Fruit fly (Drosophila melanogaster) whole organism, embryonic: Measurements from ENCODE around the gene CG15625.
A peak's percentile ranks its signal among the peaks of the same experiment; 100 is the strongest.

ENCODE experiments used
- CG10147 ChIP-seq: fragments of 200-800 bp; sonication (Bioruptor generic); optimal IDR thresholded peaks from 2 replicates; lab custom pipeline; 2019; ENCODE audit warnings: missing biosample characterization, mild to moderate bottlenecking, missing genetic modification characterization, moderate library complexity
- CG10267 ChIP-seq: fragments of 200-800 bp; sonication (Bioruptor generic); optimal IDR thresholded peaks from 2 replicates; lab custom pipeline; 2018; ENCODE audit warnings: missing biosample characterization, mild to moderate bottlenecking, missing genetic modification characterization, moderate library complexity
- CG10565 ChIP-seq: fragments of 200-800 bp; sonication (Bioruptor generic); optimal IDR thresholded peaks from 3 replicates; lab custom pipeline; 2016; ENCODE audit warnings: missing biosample characterization, mild to moderate bottlenecking, missing genetic modification characterization
- CG11093 ChIP-seq: fragments of 200-800 bp; sonication (Bioruptor generic); IDR thresholded peaks from 3 replicates; pipeline ENCODE4 v1.3.6; 2022; ENCODE audit warnings: missing biosample characterization, missing genetic modification characterization
- CG12769 ChIP-seq: fragments of 200-800 bp; sonication (Bioruptor generic); optimal IDR thresholded peaks from 2 replicates; lab custom pipeline; 2019; ENCODE audit warnings: missing biosample characterization, mild to moderate bottlenecking, missing genetic modification characterization, moderate library complexity
- CG13287 ChIP-seq: fragments of 200-800 bp; sonication (Bioruptor generic); IDR thresholded peaks from 2 replicates; pipeline ENCODE4 v1.3.6; 2022; ENCODE audit warnings: missing biosample characterization, missing genetic modification characterization; ENCODE audit not compliant: partially characterized antibody
- CG13624 ChIP-seq: fragments of 200-800 bp; sonication (Bioruptor generic); optimal IDR thresholded peaks from 2 replicates; lab custom pipeline; 2016; ENCODE audit warnings: missing biosample characterization, missing genetic modification characterization
- CG13894 ChIP-seq: fragments of 200-800 bp; sonication (Bioruptor generic); optimal IDR thresholded peaks from 3 replicates; lab custom pipeline; 2018; ENCODE audit warnings: missing biosample characterization, mild to moderate bottlenecking, missing genetic modification characterization, moderate library complexity
- CG14014 ChIP-seq: fragments of 200-800 bp; sonication (Bioruptor generic); IDR thresholded peaks from 2 replicates; pipeline ENCODE4 v1.3.6; 2022; ENCODE audit warnings: missing biosample characterization, missing genetic modification characterization
- CG14710 ChIP-seq: fragments of 200-800 bp; sonication (Bioruptor generic); optimal IDR thresholded peaks from 3 replicates; lab custom pipeline; 2019; ENCODE audit warnings: missing biosample characterization, mild to moderate bottlenecking, missing genetic modification characterization, moderate library complexity
- CG15601 ChIP-seq: fragments of 200-800 bp; sonication (Bioruptor generic); optimal IDR thresholded peaks from 3 replicates; lab custom pipeline; 2019; ENCODE audit warnings: missing biosample characterization, mild to moderate bottlenecking, missing genetic modification characterization, moderate library complexity
- CG15696 ChIP-seq: fragments of 200-800 bp; sonication (Bioruptor generic); optimal IDR thresholded peaks from 2 replicates; lab custom pipeline; 2019; ENCODE audit warnings: missing biosample characterization, mild to moderate bottlenecking, missing genetic modification characterization, moderate library complexity
- CG16779 ChIP-seq: fragments of 200-800 bp; sonication (Bioruptor generic); IDR thresholded peaks from 2 replicates; pipeline ENCODE4 v1.3.6; 2022; ENCODE audit warnings: missing biosample characterization, missing genetic modification characterization
- CG17802 ChIP-seq: fragments of 200-800 bp; sonication (Bioruptor generic); optimal IDR thresholded peaks from 2 replicates; lab custom pipeline; 2018; ENCODE audit warnings: missing biosample characterization, mild to moderate bottlenecking, missing genetic modification characterization, moderate library complexity
- CG1832 ChIP-seq: fragments of 200-800 bp; sonication (Bioruptor generic); optimal IDR thresholded peaks from 2 replicates; lab custom pipeline; 2017; ENCODE audit warnings: missing biosample characterization, mild to moderate bottlenecking, missing genetic modification characterization, inconsistent platforms
- CG30403 ChIP-seq: fragments of 200-800 bp; sonication (Bioruptor generic); optimal IDR thresholded peaks from 3 replicates; lab custom pipeline; 2016; ENCODE audit warnings: missing biosample characterization, missing genetic modification characterization
- CG33213 ChIP-seq: fragments of 200-800 bp; sonication (Bioruptor generic); optimal IDR thresholded peaks from 3 replicates; lab custom pipeline; 2016; ENCODE audit warnings: missing biosample characterization, missing genetic modification characterization
- CG3726 ChIP-seq: fragments of 200-800 bp; sonication (Bioruptor generic); IDR thresholded peaks from 3 replicates; pipeline ENCODE4, ENCODE4 v1.3.6; 2022; ENCODE audit warnings: missing biosample characterization, missing genetic modification characterization
- CG7963 ChIP-seq: fragments of 200-800 bp; sonication (Bioruptor generic); IDR thresholded peaks from 3 replicates; pipeline ENCODE4 v1.3.6; 2022; ENCODE audit warnings: missing biosample characterization, missing genetic modification characterization; ENCODE audit not compliant: partially characterized antibody
- D19A ChIP-seq: fragments of 200-800 bp; optimal IDR thresholded peaks from 3 replicates; lab custom pipeline; 2019; ENCODE audit warnings: missing biosample characterization, mild to moderate bottlenecking, missing genetic modification characterization, moderate library complexity
- Dad ChIP-seq: fragments of 200-800 bp; sonication (Bioruptor generic); optimal IDR thresholded peaks from 3 replicates; lab custom pipeline; 2016; ENCODE audit warnings: missing biosample characterization, missing genetic modification characterization
- Dp ChIP-seq: fragments of 200-800 bp; sonication (Bioruptor generic); optimal IDR thresholded peaks from 2 replicates; lab custom pipeline; 2018; ENCODE audit warnings: missing biosample characterization, mild to moderate bottlenecking, missing genetic modification characterization, moderate library complexity
- HmgZ ChIP-seq: fragments of 200-800 bp; sonication (Bioruptor generic); optimal IDR thresholded peaks from 2 replicates; lab custom pipeline; 2018; ENCODE audit warnings: missing biosample characterization, mild to moderate bottlenecking, missing genetic modification characterization
- Hmr ChIP-seq: fragments of 200-800 bp; sonication (Bioruptor generic); optimal IDR thresholded peaks from 3 replicates; lab custom pipeline; 2017; ENCODE audit warnings: mild to moderate bottlenecking, missing biosample characterization, missing genetic modification reagents, missing genetic modification characterization
- MESR4 ChIP-seq: fragments of 200-800 bp; sonication (Bioruptor generic); optimal IDR thresholded peaks from 2 replicates; lab custom pipeline; 2018; ENCODE audit warnings: missing biosample characterization, mild to moderate bottlenecking, missing genetic modification characterization, moderate library complexity
- Med ChIP-seq: fragments of 200-800 bp; sonication (Bioruptor generic); peaks from one replicate; lab custom pipeline; 2016; ENCODE audit warnings: missing biosample characterization, missing genetic modification characterization, mild to moderate bottlenecking, inconsistent platforms, moderate library complexity
- Mes4 ChIP-seq: fragments of 200-800 bp; sonication (Bioruptor generic); optimal IDR thresholded peaks from 2 replicates; lab custom pipeline; 2016; ENCODE audit warnings: missing biosample characterization, missing genetic modification characterization
- Nf-YB ChIP-seq: fragments of 200-800 bp; sonication (Bioruptor generic); optimal IDR thresholded peaks from 3 replicates; lab custom pipeline; 2019; ENCODE audit warnings: missing biosample characterization, mild to moderate bottlenecking, missing genetic modification characterization, moderate library complexity
- Poxn ChIP-seq: fragments of 200-800 bp; sonication (Bioruptor generic); IDR thresholded peaks from 2 replicates; pipeline ENCODE4 v1.3.6; 2022; ENCODE audit warnings: missing biosample characterization, missing genetic modification characterization
- Side ChIP-seq: fragments of 200-800 bp; sonication (Bioruptor generic); optimal IDR thresholded peaks from 2 replicates; lab custom pipeline; 2016; ENCODE audit warnings: missing biosample characterization, missing genetic modification characterization
- Sry-β ChIP-seq: fragments of 200-800 bp; sonication (Bioruptor generic); optimal IDR thresholded peaks from 2 replicates; lab custom pipeline; 2018; ENCODE audit warnings: missing biosample characterization, mild to moderate bottlenecking, missing genetic modification characterization, moderate library complexity
- Tbp ChIP-seq: fragments of >200 bp; optimal IDR thresholded peaks from 2 replicates; lab custom pipeline; 2018; ENCODE audit warnings: missing biosample characterization, missing genetic modification characterization
- Vsx1 ChIP-seq: fragments of 200-800 bp; sonication (Bioruptor generic); optimal IDR thresholded peaks from 2 replicates; lab custom pipeline; 2017; ENCODE audit warnings: missing biosample characterization, mild to moderate bottlenecking, missing genetic modification characterization, missing genetic modification reagents
- bbx ChIP-seq: fragments of 200-800 bp; sonication (Bioruptor generic); IDR thresholded peaks from 2 replicates; pipeline ENCODE4 v1.3.6; 2022; ENCODE audit warnings: missing biosample characterization, missing genetic modification characterization; ENCODE audit not compliant: partially characterized antibody
- btn ChIP-seq: fragments of 200-800 bp; sonication (Bioruptor generic); optimal IDR thresholded peaks from 2 replicates; lab custom pipeline; 2016; ENCODE audit warnings: missing biosample characterization, missing genetic modification characterization
- ci ChIP-seq: fragments of 200-800 bp; sonication (Bioruptor generic); IDR thresholded peaks from 3 replicates; pipeline ENCODE4 v1.3.6; 2022; ENCODE audit warnings: missing biosample characterization, missing genetic modification characterization
- ewg ChIP-seq: fragments of 200-800 bp; sonication (Bioruptor generic); optimal IDR thresholded peaks from 3 replicates; lab custom pipeline; 2017; ENCODE audit warnings: mild to moderate bottlenecking, missing biosample characterization, missing genetic modification reagents, missing genetic modification characterization
- h ChIP-seq: fragments of >200 bp; optimal IDR thresholded peaks from 2 replicates; lab custom pipeline; 2017
- jumu ChIP-seq: fragments of 200-800 bp; sonication (Bioruptor generic); optimal IDR thresholded peaks from 3 replicates; lab custom pipeline; 2016; ENCODE audit warnings: missing biosample characterization, missing genetic modification characterization
- kah ChIP-seq: fragments of 200-800 bp; sonication (Bioruptor generic); optimal IDR thresholded peaks from 2 replicates; lab custom pipeline; 2018; ENCODE audit warnings: missing biosample characterization, mild to moderate bottlenecking, missing genetic modification characterization
- luna ChIP-seq: fragments of 200-800 bp; sonication (Bioruptor generic); optimal IDR thresholded peaks from 2 replicates; lab custom pipeline; 2016; ENCODE audit warnings: missing biosample characterization, missing genetic modification characterization
- maf-S ChIP-seq: fragments of 200-800 bp; sonication (Bioruptor generic); optimal IDR thresholded peaks from 2 replicates; lab custom pipeline; 2016; ENCODE audit warnings: missing biosample characterization, missing genetic modification characterization
- pb ChIP-seq: fragments of 200-800 bp; sonication (Bioruptor generic); optimal IDR thresholded peaks from 3 replicates; lab custom pipeline; 2016; ENCODE audit warnings: missing biosample characterization, missing genetic modification characterization
- repo ChIP-seq: fragments of 200-800 bp; sonication (Bioruptor generic); optimal IDR thresholded peaks from 2 replicates; lab custom pipeline; 2016; ENCODE audit warnings: missing biosample characterization, missing genetic modification characterization
- salm ChIP-seq: fragments of 200-800 bp; sonication (Bioruptor generic); optimal IDR thresholded peaks from 2 replicates; lab custom pipeline; 2018; ENCODE audit warnings: missing biosample characterization, mild to moderate bottlenecking, missing genetic modification characterization
- sug ChIP-seq: fragments of 200-800 bp; optimal IDR thresholded peaks from 2 replicates; lab custom pipeline; 2019; ENCODE audit warnings: missing biosample characterization, mild to moderate bottlenecking, missing genetic modification characterization, moderate library complexity
- tll ChIP-seq, 2 experiments: fragments of 200-800 bp in 1 of 2; fragments of >200 bp in 1 of 2; sonication (Bioruptor generic) in 1 of 2; optimal IDR thresholded peaks; 2 replicates each; lab custom pipeline; 2017 to 2019; ENCODE audit warnings: missing biosample characterization in 2 of 2, missing genetic modification characterization in 2 of 2, mild to moderate bottlenecking in 1 of 2, moderate library complexity in 1 of 2
- wdn ChIP-seq: fragments of 200-800 bp; sonication (Bioruptor generic); IDR thresholded peaks from 2 replicates; pipeline ENCODE4 v1.3.6; 2022; ENCODE audit warnings: missing biosample characterization, missing genetic modification characterization
- wor ChIP-seq: fragments of 200-800 bp; sonication (Bioruptor generic); IDR thresholded peaks from 2 replicates; pipeline ENCODE4 v1.3.6; 2022; ENCODE audit warnings: missing biosample characterization, missing genetic modification characterization
- zf30C ChIP-seq: fragments of 200-800 bp; sonication (Bioruptor generic); optimal IDR thresholded peaks from 3 replicates; lab custom pipeline; 2018; ENCODE audit warnings: missing biosample characterization, mild to moderate bottlenecking, missing genetic modification characterization

The CG15625 gene

DNA sequence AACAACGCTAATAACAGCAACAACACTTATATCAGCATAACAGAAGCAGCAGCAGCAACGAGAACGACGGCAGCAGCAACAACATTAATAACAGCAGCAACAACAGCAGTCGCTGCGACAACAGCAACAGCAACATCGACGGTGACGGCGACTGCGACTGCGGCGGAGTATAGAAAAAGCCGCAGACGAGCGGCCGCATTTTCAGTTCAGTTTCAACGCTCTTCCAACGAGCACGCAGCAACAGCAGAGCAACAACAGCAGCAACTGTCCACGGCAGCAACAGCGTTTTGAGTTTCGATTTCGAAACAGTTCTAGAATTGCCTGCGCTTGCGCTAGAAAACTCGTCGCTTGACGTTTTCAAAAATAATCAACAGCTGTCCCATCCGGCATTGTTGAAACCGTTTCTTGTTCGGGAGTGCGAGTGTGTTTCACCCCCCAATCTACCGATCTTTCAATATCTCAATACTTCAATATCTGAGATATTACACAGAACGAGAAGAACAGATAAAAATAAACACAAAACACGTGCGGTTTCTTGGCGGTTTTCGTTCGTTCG is 2.2 kb downstream of the CG15625 start, which contains the start of gene CG3036 (continued):
- TF ChIP-seq CG7963 (GFP tag; lab: Robert Waterston, UW), result peak; percentile 37; the same call in 2 of the 3 replicates
- TF ChIP-seq Hmr (GFP tag; lab: Kevin White, UChicago), result peak; percentile 35
- no peak for TF ChIP-seq CG17802
- TF ChIP-seq zf30C (GFP tag; lab: Kevin White, UChicago), result no peak
- no peak for TF ChIP-seq btn (GFP tag; lab: Kevin White, UChicago)
- peak; percentile 56 for TF ChIP-seq CG14014 (GFP tag; lab: Robert Waterston, UW)
- peak; percentile 36 for TF ChIP-seq CG33213
- TF ChIP-seq CG12769 (tag; lab: Kevin White, UChicago), result peak; percentile 91
- peak; percentile 3 for TF ChIP-seq CG15696 (tag; lab: Kevin White, UChicago)
- peak; percentile 70 for TF ChIP-seq CG15601 (tag; lab: Kevin White, UChicago)
- TF ChIP-seq salm, result peak; percentile 46
- TF ChIP-seq Tbp (GFP tag; lab: Kevin White, UChicago), result peak; percentile 48
- peak; percentile 53 for TF ChIP-seq Side
- TF ChIP-seq HmgZ (tag; lab: Kevin White, UChicago), result peak; percentile 63
- 0 out of 2 replicates have a peak, but pooled peaks have one; percentile 15 for TF ChIP-seq wdn (GFP tag; lab: Robert Waterston, UW)
- TF ChIP-seq wor (GFP tag; lab: Robert Waterston, UW), result no peak
- peak; percentile 34 for TF ChIP-seq CG13624 (GFP tag; lab: Kevin White, UChicago)
- peak; percentile 31 for TF ChIP-seq Nf-YB (GFP tag; lab: Kevin White, UChicago)
- peak; percentile 66 for TF ChIP-seq CG13894 (tag; lab: Kevin White, UChicago)
- TF ChIP-seq CG30403 (GFP tag; lab: Kevin White, UChicago), result no peak
- TF ChIP-seq ewg (GFP tag; lab: Kevin White, UChicago), result peak; percentile 91
- no peak for TF ChIP-seq CG10565 (GFP tag; lab: Kevin White, UChicago)
- peak; percentile 2 for TF ChIP-seq CG10147 (GFP tag; lab: Kevin White, UChicago)
- TF ChIP-seq CG1832, result no peak
- peak; percentile 50 for TF ChIP-seq pb (GFP tag; lab: Kevin White, UChicago)
- peak; percentile 69 for TF ChIP-seq bbx (GFP tag; lab: Robert Waterston, UW)
- TF ChIP-seq CG13287 (GFP tag; lab: Robert Waterston, UW), result peak; percentile 66; the same call in 1 of the 2 replicates
- no peak for TF ChIP-seq Sry-β (GFP tag; lab: Kevin White, UChicago)
- peak; percentile 90 for TF ChIP-seq Med (GFP tag; lab: Kevin White, UChicago)
- peak; percentile 32 for TF ChIP-seq sug (tag; lab: Kevin White, UChicago)
- TF ChIP-seq Dad, result peak; percentile 10
- peak; percentile 51 for TF ChIP-seq CG10267 (tag; lab: Kevin White, UChicago)
- peak; percentile 86 for TF ChIP-seq ci (GFP tag; lab: Robert Waterston, UW)
- no peak for TF ChIP-seq Dp
- TF ChIP-seq CG3726, result no peak
- TF ChIP-seq Poxn, result no peak
- peak; percentile 67; the same call in 1 of the 2 replicates for TF ChIP-seq CG16779 (GFP tag; lab: Robert Waterston, UW)
- TF ChIP-seq MESR4 (GFP tag; lab: Kevin White, UChicago), result peak; percentile 27
- TF ChIP-seq maf-S (GFP tag; lab: Kevin White, UChicago), result no peak
- peak; percentile 27 for TF ChIP-seq repo (GFP tag; lab: Kevin White, UChicago)
- peak; percentile 9 for TF ChIP-seq CG14710
- peak; percentile 6 for TF ChIP-seq Vsx1 (GFP tag; lab: Kevin White, UChicago)
- TF ChIP-seq jumu (GFP tag; lab: Kevin White, UChicago), result no peak
- TF ChIP-seq luna, result peak; percentile 18
- TF ChIP-seq CG11093, result no peak
- peak; percentile 37 for TF ChIP-seq Mes4 (GFP tag; lab: Kevin White, UChicago)
- no peak for TF ChIP-seq tll (GFP tag; optimal IDR thresholded peaks at IDR 0.05; lab: Kevin White, UChicago)
- TF ChIP-seq kah (GFP tag; lab: Kevin White, UChicago), result peak; percentile 91
- TF ChIP-seq h, result no peak
- TF ChIP-seq D19A (tag; lab: Kevin White, UChicago), result peak; percentile 49
